Fruit fly (Drosophila melanogaster): ENCODE measurements around the gene PNUTS.

PNUTS gene

DNA sequence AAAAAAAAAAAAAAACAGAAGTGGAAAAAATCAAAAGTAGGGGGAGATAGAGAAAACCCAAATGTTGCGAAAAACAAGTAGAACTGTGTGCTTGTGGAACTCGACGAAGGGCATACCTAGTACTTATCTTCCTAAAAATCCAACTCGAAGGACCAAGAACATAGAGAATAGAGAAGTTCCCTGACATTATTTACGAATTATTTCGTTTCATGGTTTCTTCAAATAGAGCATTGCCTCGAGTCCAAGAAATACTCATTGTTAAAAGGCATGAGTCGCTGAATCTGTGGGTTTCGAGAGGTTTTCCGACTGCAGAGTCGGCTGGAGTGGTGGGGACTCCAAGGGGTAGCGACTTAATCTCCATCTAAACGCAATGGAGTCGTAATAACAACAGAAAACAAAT lies 22.9 kb downstream of the PNUTS start (continued):
- TF ChIP-seq CG7372 (GFP tag; IDR thresholded peaks at IDR 0.05) (no peak), Med (GFP tag) (peak; percentile 17), insv (GFP tag; optimal IDR thresholded peaks at IDR 0.05) (no peak), CG6683 (GFP tag; optimal IDR thresholded peaks at IDR 0.05) (no peak), Rfx (GFP tag; IDR thresholded peaks at IDR 0.05) (no peak), CG42726 (GFP tag; IDR thresholded peaks at IDR 0.05; ENCODE audit: partially characterized antibody) (no peak), Sox102F (GFP tag; optimal IDR thresholded peaks at IDR 0.05) (no peak), zfh2 (GFP tag; optimal IDR thresholded peaks at IDR 0.05) (no peak), CG1647 (GFP tag; optimal IDR thresholded peaks at IDR 0.05) (no peak), MTF-1 (GFP tag; optimal IDR thresholded peaks at IDR 0.05; ENCODE audit: borderline replicate concordance) (no peak), CG12391 (tag; optimal IDR thresholded peaks at IDR 0.05) (no peak), D19B (GFP tag; optimal IDR thresholded peaks at IDR 0.05) (peak; percentile 62), row (GFP tag; IDR thresholded peaks at IDR 0.05) (peak; percentile 46; the same call in 2 of the 3 replicates), Mes4 (GFP tag; optimal IDR thresholded peaks at IDR 0.05) (no peak), CG7556 (GFP tag; optimal IDR thresholded peaks at IDR 0.05) (no peak), CG11093 (GFP tag; IDR thresholded peaks at IDR 0.05) (no peak), CG9932 (GFP tag; IDR thresholded peaks at IDR 0.05) (no peak), mld (GFP tag; IDR thresholded peaks at IDR 0.05; ENCODE audit: partially characterized antibody) (no peak), run (tag; optimal IDR thresholded peaks at IDR 0.05) (no peak), CG3838 (GFP tag; optimal IDR thresholded peaks at IDR 0.05) (no peak), Atf-2 (GFP tag; optimal IDR thresholded peaks at IDR 0.05) (no peak), sd (tag; optimal IDR thresholded peaks at IDR 0.05) (no peak), ERR (GFP tag; optimal IDR thresholded peaks at IDR 0.05) (no peak), hbn (GFP tag; IDR thresholded peaks at IDR 0.05; ENCODE audit: partially characterized antibody) (no peak), CG13296 (GFP tag; optimal IDR thresholded peaks at IDR 0.05) (no peak)

DNA sequence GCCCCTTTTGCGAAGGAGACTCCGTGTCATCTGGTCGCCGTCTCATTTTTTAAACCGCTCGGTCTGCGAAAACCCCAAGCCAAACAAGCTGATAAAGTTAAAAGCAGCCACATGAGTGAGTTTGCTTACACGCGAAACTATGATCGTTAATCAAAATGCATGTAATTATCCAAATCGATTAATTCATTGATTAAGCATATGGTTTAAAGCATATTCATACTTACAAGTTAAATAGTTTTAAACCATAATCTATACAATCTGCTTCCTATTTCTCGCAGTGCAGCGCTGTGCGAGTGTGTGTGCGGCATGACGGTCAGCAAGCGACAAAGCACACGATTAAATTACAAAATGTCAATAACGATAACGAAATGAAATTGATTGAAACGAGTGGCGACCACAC lies 25.2 kb downstream of the PNUTS start:
- no peak for TF ChIP-seq en (GFP tag; optimal IDR thresholded peaks at IDR 0.05)
- TF ChIP-seq pho (GFP tag; optimal IDR thresholded peaks at IDR 0.05), result no peak
- TF ChIP-seq prd (optimal IDR thresholded peaks at IDR 0.05), result no peak
- 0 out of 3 replicates have a peak, but pooled peaks have one; percentile 20 for TF ChIP-seq prd (GFP tag; IDR thresholded peaks at IDR 0.05)
- TF ChIP-seq Med (GFP tag), result peak; percentile 68
- TF ChIP-seq sisA (GFP tag; IDR thresholded peaks at IDR 0.05), result peak; percentile 46
- TF ChIP-seq CG8290 (GFP tag; optimal IDR thresholded peaks at IDR 0.05), result no peak
- peak in 1 of 2 experiments; percentile 7 for TF ChIP-seq CG8290 (tag; optimal IDR thresholded peaks at IDR 0.05)
- peak; percentile 82 for TF ChIP-seq Ets65A (GFP tag)
- TF ChIP-seq CG1603 (tag; optimal IDR thresholded peaks at IDR 0.05), result peak; percentile 23

dm6 chr2L:897124-897523 lies 26.9 kb downstream of the PNUTS start:
- TF ChIP-seq CG15073 (GFP tag; optimal IDR thresholded peaks at IDR 0.05) (no peak), CG2875 (GFP tag; optimal IDR thresholded peaks at IDR 0.05) (no peak), caup (GFP tag; optimal IDR thresholded peaks at IDR 0.05; ENCODE audit: severe bottlenecking) (peak; percentile 6), gsb-n (tag; optimal IDR thresholded peaks at IDR 0.05) (no peak), dpn (GFP tag; optimal IDR thresholded peaks at IDR 0.05) (peak in 1 of 2 experiments; percentile 8), cwo (GFP tag; optimal IDR thresholded peaks at IDR 0.05) (peak; percentile 3), CG9817 (tag; optimal IDR thresholded peaks at IDR 0.05) (peak; percentile 10), CG18599 (GFP tag; optimal IDR thresholded peaks at IDR 0.05) (peak; percentile 44), wor (GFP tag; IDR thresholded peaks at IDR 0.05) (no peak), Dip2 (GFP tag; IDR thresholded peaks at IDR 0.05) (no peak), grau (tag; optimal IDR thresholded peaks at IDR 0.05) (peak; percentile 30), Fer3 (tag; optimal IDR thresholded peaks at IDR 0.05) (peak; percentile 27), lab (GFP tag; optimal IDR thresholded peaks at IDR 0.05) (peak; percentile 46), NFAT (GFP tag; IDR thresholded peaks at IDR 0.05) (no peak), sug (tag; optimal IDR thresholded peaks at IDR 0.05) (no peak), CG15514 (GFP tag; optimal IDR thresholded peaks at IDR 0.05) (peak; percentile 7), NfI (GFP tag; optimal IDR thresholded peaks at IDR 0.05) (peak; percentile 1)

All from whole organism, embryonic.